Fruit fly (Drosophila melanogaster) whole organism, pupa: Measurements from ENCODE around the gene Cp7Fb.

Experiments used
- CG10348 ChIP-seq: fragments of 200-800 bp; sonication (Bioruptor generic); IDR thresholded peaks from 2 replicates; pipeline ENCODE4 v1.3.6; 2022; ENCODE audit warnings: missing biosample characterization, missing genetic modification characterization
- CG12605 ChIP-seq: fragments of 200-800 bp; sonication (Bioruptor generic); IDR thresholded peaks from 2 replicates; pipeline ENCODE4 v1.3.6; 2022; ENCODE audit warnings: missing biosample characterization, missing genetic modification characterization
- CG13204 ChIP-seq: fragments of 200-800 bp; sonication (Bioruptor generic); optimal IDR thresholded peaks from 2 replicates; lab custom pipeline; 2018; ENCODE audit warnings: missing biosample characterization, mild to moderate bottlenecking, missing genetic modification characterization, moderate library complexity
- CG14655 ChIP-seq: fragments of 200-800 bp; sonication (Bioruptor generic); optimal IDR thresholded peaks from 3 replicates; lab custom pipeline; 2017; ENCODE audit warnings: mild to moderate bottlenecking, missing biosample characterization, missing genetic modification reagents, missing genetic modification characterization
- CG15710 ChIP-seq: fragments of 200-800 bp; sonication (Bioruptor generic); optimal IDR thresholded peaks from 2 replicates; lab custom pipeline; 2018; ENCODE audit warnings: missing biosample characterization, mild to moderate bottlenecking, missing genetic modification characterization, moderate library complexity
- CG17806 ChIP-seq: fragments of 200-800 bp; sonication (Bioruptor generic); optimal IDR thresholded peaks from 2 replicates; lab custom pipeline; 2018; ENCODE audit warnings: missing biosample characterization, mild to moderate bottlenecking, missing genetic modification characterization, moderate library complexity
- CG32121 ChIP-seq: fragments of 200-800 bp; sonication (Bioruptor generic); IDR thresholded peaks from 2 replicates; pipeline ENCODE4 v1.3.6; 2022; ENCODE audit warnings: missing biosample characterization, missing genetic modification characterization
- CG34367 ChIP-seq: fragments of 200-800 bp; sonication (Bioruptor generic); optimal IDR thresholded peaks from 2 replicates; lab custom pipeline; 2018; ENCODE audit warnings: missing biosample characterization, mild to moderate bottlenecking, missing genetic modification characterization
- CG4496 ChIP-seq: fragments of 200-800 bp; sonication (Bioruptor generic); IDR thresholded peaks from 3 replicates; pipeline ENCODE4 v1.3.6; 2022; ENCODE audit warnings: missing biosample characterization, missing genetic modification characterization
- CG8159 ChIP-seq: fragments of 200-800 bp; sonication (Bioruptor generic); optimal IDR thresholded peaks from 3 replicates; lab custom pipeline; 2018; ENCODE audit warnings: missing biosample characterization, mild to moderate bottlenecking, missing genetic modification characterization, moderate library complexity
- CG8301 ChIP-seq: fragments of 200-800 bp; sonication (Bioruptor generic); optimal IDR thresholded peaks from 2 replicates; lab custom pipeline; 2018; ENCODE audit warnings: missing biosample characterization, mild to moderate bottlenecking, missing genetic modification characterization
- CG9948 ChIP-seq: fragments of 200-800 bp; sonication (Bioruptor generic); optimal IDR thresholded peaks from 2 replicates; lab custom pipeline; 2018; ENCODE audit warnings: missing biosample characterization, mild to moderate bottlenecking, missing genetic modification characterization, moderate library complexity
- D1 ChIP-seq: fragments of 200-800 bp; sonication (Bioruptor generic); optimal IDR thresholded peaks from 2 replicates; lab custom pipeline; 2018; ENCODE audit warnings: missing biosample characterization, mild to moderate bottlenecking, missing genetic modification characterization, moderate library complexity
- EcR ChIP-seq: fragments of 200-800 bp; sonication (Bioruptor generic); optimal IDR thresholded peaks from 3 replicates; lab custom pipeline; 2019; ENCODE audit warnings: missing biosample characterization, missing genetic modification characterization, mild to moderate bottlenecking, moderate library complexity, missing genetic modification reagents
- Ets98B ChIP-seq: fragments of 200-800 bp; sonication (Bioruptor generic); IDR thresholded peaks from 2 replicates; pipeline ENCODE4 v1.3.6; 2022; ENCODE audit warnings: missing biosample characterization, missing genetic modification characterization
- Pif1A ChIP-seq: fragments of 200-800 bp; sonication (Bioruptor generic); optimal IDR thresholded peaks from 3 replicates; lab custom pipeline; 2016; ENCODE audit warnings: missing biosample characterization, missing genetic modification characterization
- Pif1B ChIP-seq: fragments of 200-800 bp; sonication (Bioruptor generic); optimal IDR thresholded peaks from 3 replicates; lab custom pipeline; 2016; ENCODE audit warnings: missing biosample characterization, missing genetic modification characterization
- Snoo ChIP-seq: fragments of 200-800 bp; sonication (Bioruptor generic); optimal IDR thresholded peaks from 3 replicates; lab custom pipeline; 2017; ENCODE audit warnings: missing biosample characterization, mild to moderate bottlenecking, missing genetic modification characterization, inconsistent platforms
- fd96Ca ChIP-seq: fragments of 200-800 bp; sonication (Bioruptor generic); IDR thresholded peaks from 3 replicates; pipeline ENCODE4 v1.3.6; 2022; ENCODE audit warnings: missing biosample characterization, missing genetic modification characterization
- gl ChIP-seq: fragments of 200-800 bp; sonication (Bioruptor generic); optimal IDR thresholded peaks from 2 replicates; lab custom pipeline; 2018; ENCODE audit warnings: missing biosample characterization, mild to moderate bottlenecking, missing genetic modification characterization
- rn ChIP-seq: fragments of 200-800 bp; sonication (Bioruptor generic); IDR thresholded peaks from 2 replicates; pipeline ENCODE4 v1.3.6; 2022; ENCODE audit warnings: missing biosample characterization, missing genetic modification characterization

The Cp7Fb gene

DNA sequence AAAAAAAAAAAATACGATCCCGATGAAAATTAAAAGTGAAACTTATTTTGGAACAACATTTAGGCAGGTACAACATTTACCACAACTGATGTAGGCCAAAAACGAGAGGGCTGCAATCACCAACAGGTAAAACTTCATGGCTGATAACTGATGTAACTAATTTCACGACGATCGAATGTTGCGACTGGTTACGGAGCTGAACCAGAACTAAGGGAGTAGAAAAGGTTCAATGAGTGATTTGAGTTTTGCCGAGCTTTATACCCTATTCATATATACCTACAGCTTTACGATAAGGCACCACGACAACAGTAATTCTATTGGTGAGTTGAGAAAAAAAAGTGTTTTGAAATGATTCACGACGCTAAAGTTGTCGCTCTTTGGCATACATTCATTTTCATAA lies 13.0 kb upstream of the Cp7Fb start, which contains the start of gene CG15347:
TSS of gene CG15347 (minus strand) at position 213 of the 400 bp plus-strand sequence.
- TF ChIP-seq CG10348 = no peak
- TF ChIP-seq CG17806 (tag; lab: Kevin White, UChicago) = no peak
- TF ChIP-seq Pif1B (GFP tag; lab: Kevin White, UChicago) = no peak
- no peak for TF ChIP-seq fd96Ca (GFP tag; lab: Robert Waterston, UW)
- TF ChIP-seq CG34367 (tag; lab: Kevin White, UChicago) = no peak
- TF ChIP-seq CG9948 (tag; lab: Kevin White, UChicago) = no peak
- no peak for TF ChIP-seq CG13204 (GFP tag; lab: Kevin White, UChicago)
- no peak for TF ChIP-seq rn (GFP tag; lab: Robert Waterston, UW)
- TF ChIP-seq CG8159 (tag; lab: Kevin White, UChicago) = no peak
- TF ChIP-seq CG14655 (GFP tag; lab: Kevin White, UChicago) = no peak
- TF ChIP-seq CG15710 (tag; lab: Kevin White, UChicago) = no peak
- no peak for TF ChIP-seq CG4496 (GFP tag; lab: Robert Waterston, UW)
- no peak for TF ChIP-seq D1 (tag; lab: Kevin White, UChicago)

- TF ChIP-seq D1 (tag; lab: Kevin White, UChicago) = peak; percentile 1
- no peak for TF ChIP-seq CG8301 (tag; lab: Kevin White, UChicago)
- no peak for TF ChIP-seq CG10348
Measured at dm6 chrX:8461147-8461546, 12.5 kb upstream of the Cp7Fb start, which contains the start of gene Es2. Gene Es2, plus strand, starts transcription at chrX:8461479.

DNA sequence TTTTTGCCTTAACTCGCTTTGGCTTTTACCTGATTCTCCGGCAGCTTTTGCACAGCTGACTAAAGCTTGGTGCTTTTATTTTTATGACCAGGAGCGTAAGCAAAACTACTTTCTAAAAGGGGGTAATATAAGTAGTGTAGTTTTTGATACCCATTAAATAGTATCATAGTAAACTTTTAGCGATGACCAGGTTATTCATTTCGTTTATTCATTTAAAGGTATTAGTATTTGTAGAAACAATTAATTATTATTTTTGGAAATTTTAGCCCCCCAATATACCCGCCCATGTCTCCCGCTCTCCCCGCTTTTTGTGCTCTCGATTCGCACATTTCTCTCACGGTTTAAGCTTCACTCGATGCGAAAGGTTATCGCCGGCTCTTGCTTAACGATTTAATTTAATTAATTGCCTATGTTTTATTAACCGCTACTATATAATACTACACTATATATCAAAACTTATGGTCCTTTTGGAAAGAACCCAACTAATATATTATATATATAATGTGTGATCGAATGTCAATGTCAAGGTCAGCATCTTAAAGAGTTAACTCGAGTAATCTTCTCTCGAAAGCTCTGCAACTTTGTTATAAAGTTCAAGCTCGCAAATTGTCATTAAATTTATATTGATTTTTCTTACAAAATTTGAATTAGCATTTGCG lies 9.1 kb upstream of the Cp7Fb start, which contains the start of gene Sptr:
TSS of gene Sptr (minus strand) at position 61 of the 659 bp plus-strand sequence.
- TF ChIP-seq EcR (GFP tag; lab: Kevin White, UChicago) = peak; percentile 64
- peak; percentile 95 for TF ChIP-seq CG8159 (tag; lab: Kevin White, UChicago)
- TF ChIP-seq fd96Ca (GFP tag; lab: Robert Waterston, UW) = peak; percentile 89
- TF ChIP-seq CG14655 (GFP tag; lab: Kevin White, UChicago) = peak; percentile 91
- peak; percentile 94 for TF ChIP-seq CG15710 (tag; lab: Kevin White, UChicago)
- TF ChIP-seq gl = peak; percentile 83
- TF ChIP-seq CG10348 = no peak
- TF ChIP-seq CG4496 (GFP tag; lab: Robert Waterston, UW) = peak; percentile 96
- TF ChIP-seq Pif1A (GFP tag; lab: Kevin White, UChicago) = peak; percentile 93
- peak; percentile 91 for TF ChIP-seq CG9948 (tag; lab: Kevin White, UChicago)
- TF ChIP-seq CG34367 (tag; lab: Kevin White, UChicago) = peak; percentile 92
- peak; percentile 72 for TF ChIP-seq rn (GFP tag; lab: Robert Waterston, UW)
- peak; percentile 80 for TF ChIP-seq D1 (tag; lab: Kevin White, UChicago)
- TF ChIP-seq CG32121 = peak; percentile 93
- peak; percentile 85 for TF ChIP-seq CG13204 (GFP tag; lab: Kevin White, UChicago)
- TF ChIP-seq Ets98B (GFP tag; lab: Robert Waterston, UW) = peak; percentile 95
- peak; percentile 93 for TF ChIP-seq Pif1B (GFP tag; lab: Kevin White, UChicago)
- TF ChIP-seq CG8301 (tag; lab: Kevin White, UChicago) = peak; percentile 91
- TF ChIP-seq CG12605 (GFP tag; lab: Robert Waterston, UW) = peak; percentile 92
- peak; percentile 92 for TF ChIP-seq CG17806 (tag; lab: Kevin White, UChicago)
- peak; percentile 92 for TF ChIP-seq Snoo (tag; lab: Kevin White, UChicago)

dm6 chrX:8466729-8467215 lies 6.9 kb upstream of the Cp7Fb start:
- TF ChIP-seq Pif1B (GFP tag; lab: Kevin White, UChicago) (no peak), CG14655 (GFP tag; lab: Kevin White, UChicago) (no peak), EcR (GFP tag; lab: Kevin White, UChicago) (no peak), CG34367 (tag; lab: Kevin White, UChicago) (no peak), Ets98B (GFP tag; lab: Robert Waterston, UW) (no peak), fd96Ca (GFP tag; lab: Robert Waterston, UW) (no peak), CG15710 (tag; lab: Kevin White, UChicago) (no peak), CG8301 (tag; lab: Kevin White, UChicago) (no peak), CG9948 (tag; lab: Kevin White, UChicago) (no peak), CG17806 (tag; lab: Kevin White, UChicago) (no peak), CG8159 (tag; lab: Kevin White, UChicago) (no peak), CG13204 (GFP tag; lab: Kevin White, UChicago) (no peak), CG12605 (GFP tag; lab: Robert Waterston, UW) (no peak), gl (no peak), Snoo (tag; lab: Kevin White, UChicago) (no peak)

DNA sequence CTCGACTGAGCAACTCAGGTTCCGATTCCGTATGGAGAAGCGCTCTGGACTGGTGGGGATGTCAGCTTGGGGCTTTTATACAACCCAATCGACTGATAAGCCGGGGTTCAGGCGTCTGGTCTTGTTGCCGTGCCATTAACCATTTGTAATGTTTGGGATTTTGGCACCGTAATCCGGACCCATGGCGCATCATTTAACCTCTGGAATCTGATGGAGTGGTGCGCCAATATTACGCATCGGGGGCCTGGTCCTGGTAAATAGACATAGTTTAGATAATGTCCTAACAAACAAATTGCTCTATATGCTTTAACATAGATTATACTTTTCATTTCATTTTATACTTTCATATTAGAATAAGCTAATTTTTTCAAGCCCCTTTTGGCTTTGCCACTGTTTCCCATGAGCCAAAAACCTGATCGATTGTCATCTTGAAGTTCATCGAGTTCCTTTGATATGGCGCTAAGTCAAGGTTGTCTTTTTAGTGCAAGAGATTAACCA lies 4.6 kb upstream of the Cp7Fb start, which contains the start of gene CG12116:
TSS of gene CG12116 (minus strand) at position 51 of the 498 bp plus-strand sequence.
- TF ChIP-seq Snoo (tag; lab: Kevin White, UChicago) (no peak), Pif1B (GFP tag; lab: Kevin White, UChicago) (no peak), CG8301 (tag; lab: Kevin White, UChicago) (no peak)
